Worm (Caenorhabditis elegans) whole organism, early embryonic: ENCODE data around the gene daf-7.

ENCODE experiments used
- B0310.2 ChIP-seq: sonication (generic microtip); optimal IDR thresholded peaks from 2 replicates; lab custom pipeline; 2016; ENCODE audit warnings: mild to moderate bottlenecking, missing genetic modification characterization, missing compliant biosample characterization
- ama-1 ChIP-seq: fragments of 150-350 bp; optimal IDR thresholded peaks from 2 replicates; lab custom pipeline; 2014
- ceh-36 ChIP-seq: sonication (generic microtip); optimal IDR thresholded peaks from 2 replicates; lab custom pipeline; 2016; ENCODE audit warnings: missing genetic modification characterization, inconsistent platforms, missing compliant biosample characterization
- flt-1 ChIP-seq: fragments of 200-800 bp; sonication (Bioruptor generic); IDR thresholded peaks from 2 replicates; pipeline ENCODE4 v1.3.6; 2022; ENCODE audit warnings: missing genetic modification characterization, missing compliant biosample characterization
- hmbx-1 ChIP-seq: sonication (generic microtip); optimal IDR thresholded peaks from 2 replicates; lab custom pipeline; 2016; ENCODE audit warnings: mild to moderate bottlenecking, missing genetic modification characterization, missing compliant biosample characterization
- tra-4 ChIP-seq: sonication (generic microtip); optimal IDR thresholded peaks from 2 replicates; lab custom pipeline; 2017; ENCODE audit warnings: missing genetic modification characterization, missing compliant biosample characterization

ce11 chrIII:831961-832360 is 20.3 kb downstream of the daf-7 start, which contains the start of gene ceeh-1:
- TF ChIP-seq ama-1 (lab: Kevin White, UChicago) (no peak), B0310.2 (no peak), flt-1 (no peak), tra-4 (tag; lab: Kevin White, UChicago) (no peak), ceh-36 (no peak), hmbx-1 (no peak)
